Worm (Caenorhabditis elegans): Measurements from ENCODE around the gene gkow-1.
A peak's percentile ranks its signal among the peaks of the same experiment; 100 is the strongest.

DNA sequence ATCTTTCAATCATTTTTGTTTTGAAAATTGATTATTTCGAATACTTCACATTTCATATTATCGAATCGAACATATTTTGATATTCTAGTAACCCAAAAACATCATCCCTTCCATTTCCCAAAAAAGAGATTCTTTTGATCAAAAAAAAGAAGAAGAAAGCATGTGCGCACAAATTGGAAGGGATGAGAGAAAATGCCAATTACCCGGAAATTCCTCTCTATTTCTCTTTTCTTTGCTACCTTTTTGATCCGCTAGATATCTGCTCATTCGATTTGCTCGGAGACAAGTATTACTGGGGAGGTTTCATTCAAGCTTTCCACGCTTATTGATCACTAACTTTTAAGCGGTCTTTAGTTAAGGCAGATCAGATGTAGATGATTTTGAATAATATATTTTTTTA, 38.9 kb downstream of the gkow-1 start:
- TF ChIP-seq ceh-82 (tag; optimal IDR thresholded peaks at IDR 0.05) (no peak), fos-1 (tag; optimal IDR thresholded peaks at IDR 0.05) (no peak), lin-13 (GFP tag; optimal IDR thresholded peaks at IDR 0.05) (no peak), zag-1 (tag; optimal IDR thresholded peaks at IDR 0.05) (no peak), lsy-2 (tag; optimal IDR thresholded peaks at IDR 0.05) (no peak), snpc-4 (tag; optimal IDR thresholded peaks at IDR 0.05) (no peak), lin-15B (tag; optimal IDR thresholded peaks at IDR 0.05) (no peak), tbx-2 (tag; optimal IDR thresholded peaks at IDR 0.05) (peak; percentile 3), nhr-28 (tag; optimal IDR thresholded peaks at IDR 0.05) (no peak), ztf-4 (tag; optimal IDR thresholded peaks at IDR 0.05) (no peak), irx-1 (tag; optimal IDR thresholded peaks at IDR 0.05) (no peak), nhr-84 (tag; optimal IDR thresholded peaks at IDR 0.05) (no peak), ztf-11 (tag; optimal IDR thresholded peaks at IDR 0.05) (no peak)
